Fruit fly (Drosophila melanogaster) Kc167 (cell line): Measurements from ENCODE around the gene CG11975.

Experiments used
- Myc ChIP-seq: fragments of >200 bp; optimal IDR thresholded peaks from 2 replicates; lab custom pipeline; 2017; ENCODE audit warnings: missing external identifiers
- Sin3A ChIP-seq: fragments of >200 bp; optimal IDR thresholded peaks from 2 replicates; lab custom pipeline; 2018; ENCODE audit warnings: missing external identifiers
- h ChIP-seq: fragments of >200 bp; optimal IDR thresholded peaks from 3 replicates; lab custom pipeline; 2018; ENCODE audit warnings: missing external identifiers
- insv ChIP-seq: fragments of >200 bp; optimal IDR thresholded peaks from 3 replicates; lab custom pipeline; 2018; ENCODE audit warnings: missing external identifiers
- psq ChIP-seq: fragments of >200 bp; optimal IDR thresholded peaks from 2 replicates; lab custom pipeline; 2017; ENCODE audit warnings: missing external identifiers
- ttk ChIP-seq: sonication (Bioruptor generic); optimal IDR thresholded peaks from 2 replicates; lab custom pipeline; 2017; ENCODE audit warnings: missing external identifiers

CG11975 gene

dm6 chr3R:8957739-8958138 lies 35.3 kb upstream of the CG11975 start:
- TF ChIP-seq ttk (lab: Kevin White, UChicago): no peak
- TF ChIP-seq psq: no peak
- TF ChIP-seq insv (lab: Kevin White, UChicago): no peak
- no peak for TF ChIP-seq h (lab: Kevin White, UChicago)

dm6 chr3R:8958300-8958699 lies 34.8 kb upstream of the CG11975 start:
- TF ChIP-seq insv (lab: Kevin White, UChicago) (no peak), ttk (lab: Kevin White, UChicago) (no peak), Sin3A (lab: Kevin White, UChicago) (no peak), Myc (no peak), psq (no peak), h (lab: Kevin White, UChicago) (no peak)

dm6 chr3R:8959153-8959552 lies 33.9 kb upstream of the CG11975 start:
- no peak for TF ChIP-seq ttk (lab: Kevin White, UChicago)
- TF ChIP-seq Sin3A (lab: Kevin White, UChicago): no peak
- no peak for TF ChIP-seq insv (lab: Kevin White, UChicago)
- no peak for TF ChIP-seq psq
- no peak for TF ChIP-seq h (lab: Kevin White, UChicago)
- TF ChIP-seq Myc: no peak

- TF ChIP-seq Myc: no peak
- no peak for TF ChIP-seq h (lab: Kevin White, UChicago)
- TF ChIP-seq ttk (lab: Kevin White, UChicago): no peak
- TF ChIP-seq psq: no peak
- no peak for TF ChIP-seq insv (lab: Kevin White, UChicago)
- no peak for TF ChIP-seq Sin3A (lab: Kevin White, UChicago)
These were observed 32.7 kb upstream of the CG11975 start for dm6 chr3R:8960329-8960728.

- TF ChIP-seq Sin3A (lab: Kevin White, UChicago): no peak
- TF ChIP-seq ttk (lab: Kevin White, UChicago): no peak
- TF ChIP-seq psq: no peak
- no peak for TF ChIP-seq Myc
- TF ChIP-seq insv (lab: Kevin White, UChicago): no peak
- no peak for TF ChIP-seq h (lab: Kevin White, UChicago)
These were observed 29.9 kb upstream of the CG11975 start, which contains the start of gene ich for dm6 chr3R:8962860-8963755. TSS of gene ich (minus strand) at chr3R:8963037.

- no peak for TF ChIP-seq ttk (lab: Kevin White, UChicago)
- TF ChIP-seq psq: no peak
- TF ChIP-seq Sin3A (lab: Kevin White, UChicago): no peak
- no peak for TF ChIP-seq h (lab: Kevin White, UChicago)
- no peak for TF ChIP-seq Myc
- no peak for TF ChIP-seq insv (lab: Kevin White, UChicago)
These were observed 29.2 kb upstream of the CG11975 start for dm6 chr3R:8963756-8964342.

dm6 chr3R:8965546-8965945 lies 27.5 kb upstream of the CG11975 start:
- TF ChIP-seq insv (lab: Kevin White, UChicago) (no peak), Sin3A (lab: Kevin White, UChicago) (no peak), ttk (lab: Kevin White, UChicago) (no peak), h (lab: Kevin White, UChicago) (no peak), Myc (no peak), psq (no peak)

dm6 chr3R:8966598-8966997 lies 26.5 kb upstream of the CG11975 start:
- TF ChIP-seq h (lab: Kevin White, UChicago): no peak
- TF ChIP-seq psq: no peak
- no peak for TF ChIP-seq Myc
- no peak for TF ChIP-seq ttk (lab: Kevin White, UChicago)
- no peak for TF ChIP-seq insv (lab: Kevin White, UChicago)
- no peak for TF ChIP-seq Sin3A (lab: Kevin White, UChicago)

dm6 chr3R:8968837-8969236 lies 24.2 kb upstream of the CG11975 start:
- TF ChIP-seq ttk (lab: Kevin White, UChicago) (no peak), h (lab: Kevin White, UChicago) (no peak)

- no peak for TF ChIP-seq psq
- TF ChIP-seq ttk (lab: Kevin White, UChicago): no peak
- no peak for TF ChIP-seq insv (lab: Kevin White, UChicago)
- TF ChIP-seq Sin3A (lab: Kevin White, UChicago): no peak
- no peak for TF ChIP-seq Myc
- no peak for TF ChIP-seq h (lab: Kevin White, UChicago)
These were observed 23.6 kb upstream of the CG11975 start for dm6 chr3R:8969301-8969925.

dm6 chr3R:8969926-8970306 lies 23.1 kb upstream of the CG11975 start:
- TF ChIP-seq psq (no peak), insv (lab: Kevin White, UChicago) (no peak), Sin3A (lab: Kevin White, UChicago) (no peak), Myc (no peak), h (lab: Kevin White, UChicago) (no peak), ttk (lab: Kevin White, UChicago) (no peak)

- TF ChIP-seq h (lab: Kevin White, UChicago) (no peak), psq (no peak), ttk (lab: Kevin White, UChicago) (no peak), insv (lab: Kevin White, UChicago) (no peak), Myc (no peak), Sin3A (lab: Kevin White, UChicago) (no peak)
These were observed 22.3 kb upstream of the CG11975 start for dm6 chr3R:8970707-8971106.
